Worm (Caenorhabditis elegans) whole organism, L4 larva: Measurements from ENCODE around the gene F14F7.4.

Experiments
- D1046.2 ChIP-seq: fragments of 200-800 bp; sonication (Bioruptor generic); IDR thresholded peaks from 2 replicates; pipeline ENCODE4 v1.3.6; 2022; ENCODE audit warnings: missing genetic modification characterization, missing compliant biosample characterization
- F26F4.8 ChIP-seq: fragments of 200-800 bp; sonication (Bioruptor generic); conservative IDR thresholded peaks from 2 replicates; pipeline ENCODE4 v1.3.6; 2022; ENCODE audit warnings: missing genetic modification characterization, missing compliant biosample characterization
- F44E2.7 ChIP-seq: fragments of 200-800 bp; sonication (Bioruptor generic); IDR thresholded peaks from 2 replicates; pipeline ENCODE4 v2.1.2; 2022; ENCODE audit warnings: missing genetic modification characterization, missing compliant biosample characterization
- T20F7.1 ChIP-seq: fragments of 200-800 bp; sonication (Bioruptor generic); optimal IDR thresholded peaks from 2 replicates; lab custom pipeline; 2018; ENCODE audit warnings: mild to moderate bottlenecking, missing genetic modification characterization, missing compliant biosample characterization
- T26A8.4 ChIP-seq: fragments of 200-800 bp; sonication (Bioruptor generic); IDR thresholded peaks from 2 replicates; pipeline ENCODE4 v1.3.6; 2022; ENCODE audit warnings: missing genetic modification characterization, missing compliant biosample characterization
- Y105C5A.15 ChIP-seq: fragments of 200-800 bp; sonication (Bioruptor generic); IDR thresholded peaks from 2 replicates; pipeline ENCODE4 v1.3.6; 2022; ENCODE audit warnings: missing genetic modification characterization, missing compliant biosample characterization
- Y48G9A.11 ChIP-seq: fragments of 200-800 bp; sonication (Bioruptor generic); IDR thresholded peaks from 2 replicates; pipeline ENCODE4 v1.3.6; 2022; ENCODE audit warnings: missing genetic modification reagents, missing genetic modification characterization, missing compliant biosample characterization
- Y75B8A.6 ChIP-seq: fragments of 200-800 bp; sonication (Bioruptor generic); IDR thresholded peaks from 2 replicates; pipeline ENCODE4 v1.3.6; 2022; ENCODE audit warnings: missing genetic modification reagents, missing genetic modification characterization, missing compliant biosample characterization
- aha-1 ChIP-seq: fragments of 150-350 bp; peaks from one replicate; lab custom pipeline; 2014; ENCODE audit warnings: missing biosample characterization, missing genetic modification characterization
- arid-1 ChIP-seq: fragments of 200-800 bp; sonication (Bioruptor generic); conservative IDR thresholded peaks from 2 replicates; pipeline ENCODE4 v1.3.6; 2022; ENCODE audit warnings: missing genetic modification reagents, missing genetic modification characterization, missing compliant biosample characterization
- ceh-20 ChIP-seq: fragments of 200-800 bp; sonication (Bioruptor generic); IDR thresholded peaks from 2 replicates; pipeline ENCODE4 v1.3.6; 2022; ENCODE audit warnings: missing genetic modification reagents, missing genetic modification characterization, missing compliant biosample characterization
- ceh-28 ChIP-seq: fragments of 150-350 bp; optimal IDR thresholded peaks from 2 replicates; lab custom pipeline; 2014; ENCODE audit warnings: missing biosample characterization, missing genetic modification reagents, missing genetic modification characterization
- ceh-32 ChIP-seq: sonication (generic microtip); optimal IDR thresholded peaks from 2 replicates; lab custom pipeline; 2016; ENCODE audit warnings: mild to moderate bottlenecking, missing genetic modification characterization, missing compliant biosample characterization; ENCODE audit not compliant: poor library complexity
- ces-1 ChIP-seq: fragments of 150-350 bp; sonication (generic microtip); optimal IDR thresholded peaks from 4 replicates; lab custom pipeline; 2014; ENCODE audit warnings: missing biosample characterization, missing genetic modification reagents, missing genetic modification characterization
- daf-16 ChIP-seq, 3 experiments: sonication (generic microtip); optimal IDR thresholded peaks; 2 replicates each; lab custom pipeline; 2016 to 2017; ENCODE audit warnings: missing genetic modification characterization in 3 of 3, missing genetic modification reagents in 3 of 3, mild to moderate bottlenecking in 2 of 3, missing compliant biosample characterization in 2 of 3, missing biosample characterization in 1 of 3, moderate library complexity in 1 of 3
- daf-8 ChIP-seq: fragments of 200-800 bp; sonication (Bioruptor generic); IDR thresholded peaks from 2 replicates; pipeline ENCODE4 v1.3.6; 2022; ENCODE audit warnings: missing genetic modification characterization, missing compliant biosample characterization
- dmd-6 ChIP-seq: fragments of 200-800 bp; sonication (Bioruptor generic); IDR thresholded peaks from 2 replicates; pipeline ENCODE4 v1.3.6; 2022; ENCODE audit warnings: missing genetic modification reagents, missing genetic modification characterization, missing compliant biosample characterization
- dmd-8 ChIP-seq: fragments of 200-800 bp; sonication (Bioruptor generic); IDR thresholded peaks from 2 replicates; pipeline ENCODE4 v1.3.6; 2022; ENCODE audit warnings: missing genetic modification characterization, missing compliant biosample characterization
- dmd-9 ChIP-seq: fragments of 200-800 bp; sonication (Bioruptor generic); IDR thresholded peaks from 2 replicates; pipeline ENCODE4 v1.3.6; 2022; ENCODE audit warnings: missing genetic modification reagents, missing genetic modification characterization, missing compliant biosample characterization
- dve-1 ChIP-seq: sonication (generic microtip); optimal IDR thresholded peaks from 2 replicates; lab custom pipeline; 2017; ENCODE audit warnings: antibody characterized with exemption, mild to moderate bottlenecking, missing genetic modification characterization, missing compliant biosample characterization; ENCODE audit not compliant: insufficient read depth
- fos-1 ChIP-seq: fragments of 150-350 bp; optimal IDR thresholded peaks from 2 replicates; lab custom pipeline; 2014; ENCODE audit warnings: missing biosample characterization, missing genetic modification characterization
- gei-8 ChIP-seq: fragments of 200-800 bp; sonication (Bioruptor generic); optimal IDR thresholded peaks from 2 replicates; lab custom pipeline; 2018; ENCODE audit warnings: mild to moderate bottlenecking, missing genetic modification characterization, missing compliant biosample characterization
- hlh-30 ChIP-seq: sonication (generic microtip); optimal IDR thresholded peaks from 2 replicates; lab custom pipeline; 2017; ENCODE audit warnings: antibody characterized with exemption, mild to moderate bottlenecking, missing genetic modification characterization, missing compliant biosample characterization; ENCODE audit not compliant: insufficient read depth
- hmg-1.1 ChIP-seq: fragments of 200-800 bp; sonication (Bioruptor generic); IDR thresholded peaks from 2 replicates; pipeline ENCODE4 v1.3.6; 2022; ENCODE audit warnings: missing genetic modification reagents, missing genetic modification characterization, missing compliant biosample characterization
- jun-1 ChIP-seq: fragments of 150-350 bp; optimal IDR thresholded peaks from 2 replicates; lab custom pipeline; 2014; ENCODE audit warnings: missing biosample characterization, missing genetic modification reagents, missing genetic modification characterization
- lim-7 ChIP-seq: fragments of 200-800 bp; sonication (Bioruptor generic); IDR thresholded peaks from 2 replicates; pipeline ENCODE4 v1.3.6; 2022; ENCODE audit warnings: missing genetic modification characterization, missing compliant biosample characterization
- lin-29 ChIP-seq: fragments of 200-800 bp; sonication (Bioruptor generic); IDR thresholded peaks from 2 replicates; pipeline ENCODE4 v1.3.6; 2022; ENCODE audit warnings: missing genetic modification reagents, missing genetic modification characterization, missing compliant biosample characterization
- lin-39 ChIP-seq: fragments of 150-350 bp; optimal IDR thresholded peaks from 2 replicates; lab custom pipeline; 2014; ENCODE audit warnings: missing biosample characterization, missing genetic modification reagents, missing genetic modification characterization
- lsy-2 ChIP-seq, 2 experiments: fragments of 150-350 bp in 1 of 2; sonication (generic microtip) in 1 of 2; optimal IDR thresholded peaks; 2 replicates each; lab custom pipeline; 2014 to 2017; ENCODE audit warnings: missing biosample characterization in 2 of 2, missing genetic modification characterization in 2 of 2
- madf-5 ChIP-seq, 2 experiments: fragments of 200-800 bp; sonication (Bioruptor generic); IDR thresholded peaks; 2 replicates each; pipeline ENCODE4 v1.3.6; 2022; ENCODE audit warnings: missing compliant biosample characterization in 2 of 2, missing genetic modification characterization in 2 of 2
- mxl-2 ChIP-seq: fragments of 200-800 bp; sonication (Bioruptor generic); conservative IDR thresholded peaks from 2 replicates; pipeline ENCODE4 v1.3.6; 2022; ENCODE audit warnings: missing genetic modification reagents, missing genetic modification characterization, missing compliant biosample characterization
- mxl-3 ChIP-seq: fragments of 200-800 bp; sonication (Bioruptor generic); optimal IDR thresholded peaks from 2 replicates; lab custom pipeline; 2018; ENCODE audit warnings: mild to moderate bottlenecking, missing genetic modification characterization, missing compliant biosample characterization
- nhr-237 ChIP-seq: sonication (generic microtip); optimal IDR thresholded peaks from 2 replicates; lab custom pipeline; 2017; ENCODE audit warnings: missing biosample characterization, missing genetic modification characterization
- nhr-28 ChIP-seq: fragments of 150-350 bp; optimal IDR thresholded peaks from 2 replicates; lab custom pipeline; 2014; ENCODE audit warnings: missing biosample characterization, missing genetic modification characterization
- nhr-41 ChIP-seq: fragments of 200-800 bp; sonication (Bioruptor generic); IDR thresholded peaks from 2 replicates; pipeline ENCODE4 v1.3.6; 2022; ENCODE audit warnings: missing genetic modification reagents, missing genetic modification characterization, missing compliant biosample characterization
- nhr-42 ChIP-seq: fragments of 200-800 bp; sonication (Bioruptor generic); IDR thresholded peaks from 2 replicates; pipeline ENCODE4 v1.3.6; 2022; ENCODE audit warnings: missing genetic modification characterization, missing compliant biosample characterization
- nhr-48 ChIP-seq: sonication (generic microtip); optimal IDR thresholded peaks from 2 replicates; lab custom pipeline; 2016; ENCODE audit warnings: mild to moderate bottlenecking, missing genetic modification characterization, missing compliant biosample characterization
- nhr-76 ChIP-seq: fragments of 150-350 bp; optimal IDR thresholded peaks from 2 replicates; lab custom pipeline; 2014; ENCODE audit warnings: missing biosample characterization, missing genetic modification characterization
- php-3 ChIP-seq: fragments of 200-800 bp; sonication (Bioruptor generic); IDR thresholded peaks from 2 replicates; pipeline ENCODE4 v1.3.6; 2022; ENCODE audit warnings: missing genetic modification reagents, missing genetic modification characterization, missing compliant biosample characterization
- rbr-2 ChIP-seq: sonication (generic microtip); optimal IDR thresholded peaks from 2 replicates; lab custom pipeline; 2016; ENCODE audit warnings: missing genotype, missing genetic modification characterization, missing compliant biosample characterization
- snpc-1.2 ChIP-seq: fragments of 200-800 bp; sonication (Bioruptor generic); IDR thresholded peaks from 2 replicates; pipeline ENCODE4 v1.3.6; 2022; ENCODE audit warnings: missing genetic modification reagents, missing genetic modification characterization, missing compliant biosample characterization
- tra-1 ChIP-seq: fragments of 200-800 bp; sonication (Bioruptor generic); IDR thresholded peaks from 2 replicates; pipeline ENCODE4 v1.3.6; 2022; ENCODE audit warnings: missing genetic modification reagents, missing genetic modification characterization, missing compliant biosample characterization
- unc-130 ChIP-seq: sonication (generic microtip); optimal IDR thresholded peaks from 2 replicates; lab custom pipeline; 2016; ENCODE audit warnings: missing genetic modification reagents, missing genetic modification characterization, missing compliant biosample characterization
- unc-62 ChIP-seq, 3 experiments: fragments of 150-350 bp in 1 of 3; sonication (generic microtip); optimal IDR thresholded peaks in 2 of 3; peaks in 1 of 3; 1 replicate in 1 of 3; 2 replicates in 2 of 3; lab custom pipeline; 2014 to 2017; ENCODE audit warnings: missing biosample characterization in 3 of 3, missing genetic modification characterization in 3 of 3, missing genetic modification reagents in 3 of 3, missing genotype in 1 of 3
- vab-7 ChIP-seq: fragments of 200-800 bp; sonication (Bioruptor generic); IDR thresholded peaks from 2 replicates; pipeline ENCODE4 v1.3.6; 2022; ENCODE audit warnings: missing genetic modification reagents, missing genetic modification characterization, missing compliant biosample characterization
- zag-1 ChIP-seq: fragments of 150-350 bp; optimal IDR thresholded peaks from 2 replicates; lab custom pipeline; 2014; ENCODE audit warnings: missing biosample characterization, missing genetic modification characterization
- zip-11 ChIP-seq: fragments of 200-800 bp; sonication (Bioruptor generic); IDR thresholded peaks from 2 replicates; pipeline ENCODE4 v1.3.6; 2022; ENCODE audit warnings: missing genetic modification characterization, missing compliant biosample characterization
- zip-2 ChIP-seq: fragments of 150-350 bp; optimal IDR thresholded peaks from 2 replicates; lab custom pipeline; 2014; ENCODE audit warnings: missing biosample characterization, missing genetic modification characterization
- ztf-11 ChIP-seq: fragments of 150-350 bp; optimal IDR thresholded peaks from 2 replicates; lab custom pipeline; 2014; ENCODE audit warnings: missing biosample characterization, missing genetic modification characterization

F14F7.4 gene

DNA sequence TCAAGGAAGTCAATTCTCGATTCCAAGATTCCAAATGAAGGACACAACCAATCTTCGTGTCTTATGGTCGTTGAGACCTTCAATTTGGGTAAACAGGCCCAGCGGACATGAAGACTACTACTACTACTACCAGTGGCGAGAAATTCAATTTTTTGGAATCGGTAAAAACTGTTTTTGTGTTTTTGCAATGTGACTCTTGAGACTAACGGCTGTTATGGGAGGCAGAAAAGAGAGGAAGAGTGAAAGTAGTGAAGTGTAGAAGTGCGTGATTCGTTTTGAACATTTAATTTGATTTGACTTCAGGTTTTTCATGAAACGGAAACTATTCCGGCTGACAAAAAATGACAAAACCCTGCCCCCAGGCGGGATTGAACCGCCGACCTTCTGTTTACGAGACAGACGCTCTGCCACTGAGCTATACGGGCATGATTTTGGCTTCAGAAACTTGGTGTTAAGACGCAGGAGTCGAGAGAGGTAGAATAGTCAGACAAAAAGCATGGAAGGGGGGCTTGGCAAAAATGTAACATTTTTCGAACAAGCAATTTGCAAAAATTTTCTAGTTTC is 13.7 kb downstream of the F14F7.4 start (continued):
- TF ChIP-seq php-3 (GFP tag; lab: Robert Waterston, UW): peak; percentile 50; the same call in 1 of the 2 replicates
- TF ChIP-seq ztf-11: no peak
- TF ChIP-seq ces-1: no peak
- TF ChIP-seq madf-5 (GFP tag; IDR thresholded peaks at IDR 0.05; lab: Robert Waterston, UW): peak; percentile 40 to 79; a peak in 2 of 4 replicates
- peak; percentile 79 for TF ChIP-seq dmd-8 (GFP tag; lab: Robert Waterston, UW)
- TF ChIP-seq F26F4.8 (GFP tag; lab: Robert Waterston, UW): peak; percentile 73; the same call in 1 of the 2 replicates
- TF ChIP-seq zip-11: no peak
- peak; percentile 4 for TF ChIP-seq unc-130 (GFP tag; lab: Kevin White, UChicago)
- peak; percentile 53; the same call in 1 of the 2 replicates for TF ChIP-seq mxl-2 (GFP tag; lab: Robert Waterston, UW)
- peak; percentile 76 for TF ChIP-seq Y48G9A.11 (GFP tag; lab: Robert Waterston, UW)
- TF ChIP-seq lim-7 (GFP tag; lab: Robert Waterston, UW): peak; percentile 74
- TF ChIP-seq ceh-28 (tag; lab: Kevin White, UChicago): no peak
- TF ChIP-seq lin-29: no peak
- no peak for TF ChIP-seq gei-8 (GFP tag; lab: Kevin White, UChicago)
- TF ChIP-seq dve-1: peak; percentile 65
- TF ChIP-seq dmd-9: peak; percentile 25; the same call in 1 of the 2 replicates
- TF ChIP-seq nhr-237 (tag; lab: Kevin White, UChicago): no peak
- peak; percentile 49 to 75 for TF ChIP-seq daf-16 (GFP tag; optimal IDR thresholded peaks at IDR 0.05; lab: Kevin White, UChicago)
- TF ChIP-seq daf-16 (tag; optimal IDR thresholded peaks at IDR 0.05; lab: Kevin White, UChicago): peak; percentile 90
- peak; percentile 69; the same call in 1 of the 2 replicates for TF ChIP-seq arid-1
- peak in 1 of 2 experiments; percentile 64 for TF ChIP-seq lsy-2 (tag; optimal IDR thresholded peaks at IDR 0.05; lab: Kevin White, UChicago)
- 0 out of 2 replicates have a peak, but pooled peaks have one; percentile 20 for TF ChIP-seq nhr-41 (GFP tag; lab: Robert Waterston, UW)
- peak; percentile 30 for TF ChIP-seq rbr-2
- TF ChIP-seq hmg-1.1 (GFP tag; lab: Robert Waterston, UW): peak; percentile 85
- TF ChIP-seq ceh-20 (GFP tag; lab: Robert Waterston, UW): peak; percentile 54; the same call in 1 of the 2 replicates
- peak; percentile 70 for TF ChIP-seq hlh-30 (tag; lab: Kevin White, UChicago)
- TF ChIP-seq ceh-32 (tag; lab: Kevin White, UChicago): no peak
- TF ChIP-seq D1046.2 (GFP tag; lab: Robert Waterston, UW): no peak
- TF ChIP-seq zag-1 (tag; lab: Kevin White, UChicago): no peak
- TF ChIP-seq jun-1 (tag; lab: Kevin White, UChicago): no peak
- TF ChIP-seq T20F7.1: no peak
- no peak for TF ChIP-seq nhr-28 (tag; lab: Kevin White, UChicago)
- TF ChIP-seq mxl-3 (GFP tag; lab: Kevin White, UChicago): peak; percentile 40
- no peak for TF ChIP-seq daf-8 (GFP tag; lab: Robert Waterston, UW)
- no peak for TF ChIP-seq nhr-76 (tag; lab: Kevin White, UChicago)
- TF ChIP-seq T26A8.4: peak; percentile 83
- 0 out of 2 replicates have a peak, but pooled peaks have one; percentile 26 for TF ChIP-seq F44E2.7 (GFP tag; lab: Robert Waterston, UW)
- TF ChIP-seq fos-1 (tag; lab: Kevin White, UChicago): no peak
- TF ChIP-seq tra-1 (GFP tag; lab: Robert Waterston, UW): peak; percentile 63; the same call in 1 of the 2 replicates
- TF ChIP-seq dmd-6 (GFP tag; lab: Robert Waterston, UW): peak; percentile 66
- TF ChIP-seq unc-62 (GFP tag; optimal IDR thresholded peaks at IDR 0.05 in 1 of 2; lab: Kevin White, UChicago): peak in 1 of 2 experiments; percentile 70
- no peak for TF ChIP-seq unc-62 (tag; optimal IDR thresholded peaks at IDR 0.05; lab: Kevin White, UChicago)
- TF ChIP-seq zip-2: no peak
- no peak for TF ChIP-seq lin-39 (tag; lab: Kevin White, UChicago)
- no peak; the same call in 1 of the 2 replicates for TF ChIP-seq Y75B8A.6
- TF ChIP-seq nhr-42: peak; percentile 65; the same call in 1 of the 2 replicates
- peak; percentile 62 for TF ChIP-seq nhr-48 (tag; lab: Kevin White, UChicago)
- TF ChIP-seq aha-1 (tag; lab: Kevin White, UChicago): peak; percentile 97
- TF ChIP-seq vab-7 (GFP tag; lab: Robert Waterston, UW): peak; percentile 79
- TF ChIP-seq Y105C5A.15 (GFP tag; lab: Robert Waterston, UW): peak; percentile 72; the same call in 1 of the 2 replicates
- peak; percentile 57; the same call in 1 of the 2 replicates for TF ChIP-seq snpc-1.2 (GFP tag; lab: Robert Waterston, UW)
